Worm (Caenorhabditis elegans) whole organism, midembryonic: Measurements from ENCODE around the gene F41G3.21.

Experiments
- T22C8.4 ChIP-seq: fragments of 200-800 bp; sonication (Bioruptor generic); IDR thresholded peaks from 2 replicates; pipeline ENCODE4 v1.3.6; 2022; ENCODE audit warnings: missing genetic modification characterization, missing compliant biosample characterization
- cog-1 ChIP-seq: sonication (generic microtip); optimal IDR thresholded peaks from 2 replicates; lab custom pipeline; 2016; ENCODE audit warnings: missing genetic modification characterization, missing compliant biosample characterization
- flt-1 ChIP-seq: fragments of 200-800 bp; sonication (Bioruptor generic); IDR thresholded peaks from 2 replicates; pipeline ENCODE4 v1.3.6; 2022; ENCODE audit warnings: missing genetic modification characterization, missing compliant biosample characterization
- klf-2 ChIP-seq: fragments of 200-800 bp; sonication (Bioruptor generic); conservative IDR thresholded peaks from 2 replicates; pipeline ENCODE4 v1.3.6; 2022; ENCODE audit warnings: missing genetic modification reagents, missing genetic modification characterization, missing compliant biosample characterization
- med-1 ChIP-seq: sonication (generic microtip); optimal IDR thresholded peaks from 2 replicates; lab custom pipeline; 2017; ENCODE audit warnings: missing genetic modification characterization, mild to moderate bottlenecking, missing compliant biosample characterization, antibody characterized with exemption, missing genetic modification reagents; ENCODE audit not compliant: insufficient read depth
- ref-1 ChIP-seq: fragments of 200-800 bp; sonication (Bioruptor generic); conservative IDR thresholded peaks from 2 replicates; pipeline ENCODE4 v1.3.6; 2022; ENCODE audit warnings: missing genetic modification reagents, missing genetic modification characterization, missing compliant biosample characterization
- tab-1 ChIP-seq: fragments of 200-800 bp; sonication (Bioruptor generic); IDR thresholded peaks from 2 replicates; pipeline ENCODE4 v1.3.6; 2022; ENCODE audit warnings: missing genetic modification characterization, missing compliant biosample characterization
- ztf-23 ChIP-seq: fragments of 200-800 bp; sonication (Bioruptor generic); IDR thresholded peaks from 2 replicates; pipeline ENCODE4 v1.3.6; 2022; ENCODE audit warnings: missing genetic modification reagents, missing genetic modification characterization, missing compliant biosample characterization
- ztf-29 ChIP-seq: fragments of 200-800 bp; sonication (Bioruptor generic); IDR thresholded peaks from 2 replicates; pipeline ENCODE4 v1.3.6; 2022; ENCODE audit warnings: missing genetic modification reagents, missing genetic modification characterization, missing compliant biosample characterization

Gene F41G3.21

DNA sequence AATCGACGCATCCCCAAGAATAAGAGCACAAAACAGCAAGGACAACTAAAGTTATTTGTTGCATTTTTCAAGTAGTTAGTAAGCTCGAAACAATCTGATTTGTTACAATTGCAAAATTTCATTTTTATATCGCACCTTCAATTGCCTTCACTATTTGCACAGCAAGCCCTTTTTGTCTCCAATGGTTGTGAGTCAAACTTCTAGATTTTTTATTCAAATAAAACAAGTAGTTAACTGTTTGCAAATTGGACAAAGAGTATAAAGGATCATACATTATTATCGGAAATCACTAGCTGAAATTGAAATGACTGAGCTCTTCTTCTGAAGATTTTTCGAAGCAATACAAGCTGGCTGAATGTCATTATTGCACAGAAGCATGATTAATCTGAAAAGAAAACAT is at the start of gene F41G3.21:
TSS of gene F41G3.21 (minus strand) at position 101 of the 400 bp plus-strand sequence.
- TF ChIP-seq cog-1 (tag; lab: Kevin White, UChicago) (no peak), flt-1 (GFP tag; lab: Robert Waterston, UW) (no peak), ztf-23 (GFP tag; lab: Robert Waterston, UW) (no peak), T22C8.4 (GFP tag; lab: Robert Waterston, UW) (no peak), klf-2 (GFP tag; lab: Robert Waterston, UW) (no peak), ztf-29 (no peak)

DNA sequence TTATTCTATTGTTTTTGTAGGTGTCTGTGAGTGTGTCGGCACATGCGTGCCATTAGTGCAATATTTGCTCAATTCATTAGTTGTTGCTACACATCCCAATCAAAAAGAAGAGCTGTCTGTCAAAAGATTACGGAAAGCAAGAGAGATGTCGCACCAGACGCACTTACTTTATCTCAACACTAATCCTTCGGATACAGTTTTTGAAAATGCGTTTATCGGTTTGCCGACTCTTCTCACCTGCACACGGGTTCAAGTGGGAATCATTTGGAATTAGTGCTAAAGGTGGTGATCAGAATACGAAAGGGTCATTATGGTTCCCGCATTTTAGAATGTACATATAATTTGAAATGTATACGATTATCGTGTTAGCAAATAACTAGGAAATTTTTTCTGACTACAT is 48.5 kb upstream of the F41G3.21 start:
- TF ChIP-seq ztf-23 (GFP tag; lab: Robert Waterston, UW) (no peak), ztf-29 (no peak), flt-1 (GFP tag; lab: Robert Waterston, UW) (no peak), klf-2 (GFP tag; lab: Robert Waterston, UW) (no peak)

DNA sequence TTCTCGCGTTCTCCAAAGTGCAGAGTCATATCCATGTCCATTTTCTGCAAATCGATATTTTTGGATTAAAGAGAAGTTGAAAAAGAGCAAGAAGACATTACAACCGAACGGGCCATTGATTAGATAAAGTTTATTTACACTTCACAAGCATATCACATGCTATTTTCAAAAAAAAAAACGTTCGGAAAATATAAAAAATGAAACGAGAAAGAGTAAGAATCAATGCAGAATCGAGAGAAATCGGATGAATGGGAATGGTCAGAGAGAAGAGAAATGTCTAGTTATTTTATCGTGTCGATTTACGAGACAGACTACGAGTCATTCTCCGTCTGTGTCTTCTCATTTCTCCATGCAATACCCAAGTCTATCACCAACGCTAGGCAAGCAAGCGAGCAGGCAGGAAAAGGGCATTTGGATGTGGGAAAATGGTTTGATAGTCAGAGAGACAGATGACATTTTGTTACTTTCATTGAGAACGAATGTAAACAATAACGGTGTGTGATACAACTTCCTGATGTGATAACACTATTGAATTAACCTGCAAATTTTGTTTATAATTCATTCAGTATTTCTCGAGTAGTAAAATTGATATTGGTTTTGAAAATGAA is 47.5 kb upstream of the F41G3.21 start, which contains the start of gene F31E8.4:
TSS of gene F31E8.4 (minus strand) at position 51 of the 608 bp plus-strand sequence.
- TF ChIP-seq tab-1 (GFP tag; lab: Robert Waterston, UW): 0 out of 2 replicates have a peak, but pooled peaks have one; percentile 23
- no peak for TF ChIP-seq klf-2 (GFP tag; lab: Robert Waterston, UW)

ce11 chrII:6797771-6798440 is 45.2 kb upstream of the F41G3.21 start:
- TF ChIP-seq flt-1 (GFP tag; lab: Robert Waterston, UW): peak; percentile 42; the same call in 1 of the 2 replicates

- TF ChIP-seq ztf-23 (GFP tag; lab: Robert Waterston, UW): no peak
- no peak for TF ChIP-seq ref-1 (GFP tag; lab: Robert Waterston, UW)
- no peak for TF ChIP-seq flt-1 (GFP tag; lab: Robert Waterston, UW)
- TF ChIP-seq T22C8.4 (GFP tag; lab: Robert Waterston, UW): no peak
- TF ChIP-seq ztf-29: no peak
- no peak for TF ChIP-seq klf-2 (GFP tag; lab: Robert Waterston, UW)
- no peak for TF ChIP-seq med-1 (GFP tag; lab: Kevin White, UChicago)
- no peak for TF ChIP-seq tab-1 (GFP tag; lab: Robert Waterston, UW)
- TF ChIP-seq cog-1 (tag; lab: Kevin White, UChicago): no peak
Observed at ce11 chrII:6791891-6792290, 39.1 kb upstream of the F41G3.21 start, which contains the start of gene T13C2.2. T13C2.2 (plus strand) TSS chrII:6792191.

ce11 chrII:6788672-6789298 is 36.0 kb upstream of the F41G3.21 start, which contains the start of gene T13C2.3:
T13C2.3 (plus strand) TSS chrII:6789248.
- TF ChIP-seq cog-1 (tag; lab: Kevin White, UChicago): no peak
- no peak for TF ChIP-seq klf-2 (GFP tag; lab: Robert Waterston, UW)
- no peak for TF ChIP-seq med-1 (GFP tag; lab: Kevin White, UChicago)
- TF ChIP-seq ztf-29: no peak
- no peak for TF ChIP-seq T22C8.4 (GFP tag; lab: Robert Waterston, UW)
- TF ChIP-seq ztf-23 (GFP tag; lab: Robert Waterston, UW): no peak
- no peak for TF ChIP-seq tab-1 (GFP tag; lab: Robert Waterston, UW)
- TF ChIP-seq flt-1 (GFP tag; lab: Robert Waterston, UW): no peak
- TF ChIP-seq ref-1 (GFP tag; lab: Robert Waterston, UW): no peak

DNA sequence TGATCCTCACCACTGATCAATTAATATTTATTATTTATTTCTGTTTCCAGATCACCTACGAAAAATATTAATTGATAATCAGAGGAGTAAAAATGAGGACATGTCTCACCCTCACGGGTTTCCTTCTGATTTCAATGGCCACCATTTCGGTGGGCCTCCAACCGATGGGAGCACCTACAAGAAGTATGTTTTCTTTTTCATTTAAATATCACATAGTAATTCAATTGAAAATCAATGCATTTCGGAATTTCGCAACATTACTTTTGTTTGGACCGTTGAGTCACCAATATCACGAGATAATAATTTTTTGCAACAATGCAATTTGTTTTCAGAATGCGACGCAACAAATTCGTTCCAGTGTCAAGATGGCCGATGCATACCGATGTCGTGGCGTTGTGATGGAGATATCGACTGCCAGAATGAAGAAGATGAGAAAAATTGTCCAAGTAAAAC is 30.7 kb upstream of the F41G3.21 start, which contains the start of gene gldi-2:
TSS of gene gldi-2 (plus strand) at position 51 of the 453 bp plus-strand sequence.
- TF ChIP-seq cog-1 (tag; lab: Kevin White, UChicago) (no peak), T22C8.4 (GFP tag; lab: Robert Waterston, UW) (no peak), ref-1 (GFP tag; lab: Robert Waterston, UW) (no peak), ztf-29 (no peak), flt-1 (GFP tag; lab: Robert Waterston, UW) (no peak), ztf-23 (GFP tag; lab: Robert Waterston, UW) (no peak), klf-2 (GFP tag; lab: Robert Waterston, UW) (no peak), tab-1 (GFP tag; lab: Robert Waterston, UW) (no peak), med-1 (GFP tag; lab: Kevin White, UChicago) (no peak)

ce11 chrII:6782738-6783163 is 30.0 kb upstream of the F41G3.21 start:
- TF ChIP-seq ztf-23 (GFP tag; lab: Robert Waterston, UW) (no peak), med-1 (GFP tag; lab: Kevin White, UChicago) (no peak), tab-1 (GFP tag; lab: Robert Waterston, UW) (no peak), flt-1 (GFP tag; lab: Robert Waterston, UW) (no peak), klf-2 (GFP tag; lab: Robert Waterston, UW) (no peak), cog-1 (tag; lab: Kevin White, UChicago) (no peak), T22C8.4 (GFP tag; lab: Robert Waterston, UW) (no peak), ztf-29 (no peak), ref-1 (GFP tag; lab: Robert Waterston, UW) (no peak)

DNA sequence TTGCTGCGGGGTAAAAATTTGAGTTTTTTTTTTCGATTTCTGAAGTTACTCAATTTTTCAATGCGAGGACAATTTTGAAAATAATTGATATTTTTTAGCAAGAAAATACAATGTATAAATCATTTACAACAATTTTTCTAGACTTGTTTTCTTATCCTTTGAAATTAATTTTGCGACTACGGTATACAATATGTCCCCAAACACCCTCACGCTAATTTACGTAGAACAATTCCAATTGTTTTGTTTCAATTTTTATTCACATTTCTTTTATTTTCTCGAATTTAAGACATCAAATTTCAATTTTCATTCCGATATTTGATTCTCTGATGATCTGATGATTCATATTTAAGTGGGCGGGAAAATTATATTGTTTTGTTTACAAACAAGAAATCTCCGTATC is 29.2 kb upstream of the F41G3.21 start:
- TF ChIP-seq flt-1 (GFP tag; lab: Robert Waterston, UW) (no peak), ztf-29 (no peak), med-1 (GFP tag; lab: Kevin White, UChicago) (no peak), T22C8.4 (GFP tag; lab: Robert Waterston, UW) (no peak), ztf-23 (GFP tag; lab: Robert Waterston, UW) (no peak), ref-1 (GFP tag; lab: Robert Waterston, UW) (no peak), cog-1 (tag; lab: Kevin White, UChicago) (no peak), tab-1 (GFP tag; lab: Robert Waterston, UW) (no peak), klf-2 (GFP tag; lab: Robert Waterston, UW) (no peak)
